Fruit fly (Drosophila melanogaster) whole organism, wandering third instar larva: ENCODE measurements around the gene Invadolysin.

Experiments used
- Abd-B ChIP-seq: fragments of >200 bp; optimal IDR thresholded peaks from 2 replicates; lab custom pipeline; 2017; ENCODE audit warnings: missing biosample characterization, missing genetic modification characterization
- CG9705 ChIP-seq: fragments of 200-800 bp; sonication (Bioruptor generic); optimal IDR thresholded peaks from 2 replicates; lab custom pipeline; 2018; ENCODE audit warnings: missing biosample characterization, mild to moderate bottlenecking, missing genetic modification characterization
- Dfd ChIP-seq: fragments of >200 bp; optimal IDR thresholded peaks from 2 replicates; lab custom pipeline; 2017; ENCODE audit warnings: missing biosample characterization, missing genetic modification characterization
- Dif ChIP-seq: fragments of 200-275, 200-300 bp; sonication (Bioruptor generic); optimal IDR thresholded peaks from 2 replicates; lab custom pipeline; 2018; ENCODE audit warnings: missing biosample characterization, missing genetic modification characterization; ENCODE audit not compliant: partially characterized antibody
- Hnf4 ChIP-seq: fragments of 200-800 bp; sonication (Bioruptor generic); optimal IDR thresholded peaks from 2 replicates; lab custom pipeline; 2016; ENCODE audit warnings: missing biosample characterization, mild to moderate bottlenecking, missing genetic modification characterization
- Hr78 ChIP-seq: fragments of >200 bp; optimal IDR thresholded peaks from 2 replicates; lab custom pipeline; 2017; ENCODE audit warnings: missing biosample characterization, missing genetic modification characterization
- Mio ChIP-seq: sonication (Bioruptor generic); optimal IDR thresholded peaks from 2 replicates; lab custom pipeline; 2016; ENCODE audit warnings: missing biosample characterization, missing genetic modification characterization
- Myc ChIP-seq: fragments of >200 bp; optimal IDR thresholded peaks from 2 replicates; lab custom pipeline; 2017
- N ChIP-seq: fragments of >200 bp; optimal IDR thresholded peaks from 2 replicates; lab custom pipeline; 2018; ENCODE audit warnings: missing biosample characterization, missing external identifiers, missing genetic modification characterization
- Rel ChIP-seq, 2 experiments: fragments of 200-800 bp; sonication (Bioruptor generic) in 1 of 2; optimal IDR thresholded peaks; 2 replicates in 1 of 2; 3 replicates in 1 of 2; lab custom pipeline; 2016 to 2019; ENCODE audit warnings: mild to moderate bottlenecking in 2 of 2, missing biosample characterization in 2 of 2, missing genetic modification characterization in 2 of 2, moderate library complexity in 1 of 2
- Sp1 ChIP-seq: fragments of 200-800 bp; sonication (Bioruptor generic); optimal IDR thresholded peaks from 3 replicates; lab custom pipeline; 2019; ENCODE audit warnings: missing biosample characterization, mild to moderate bottlenecking, missing genetic modification characterization, moderate library complexity
- Vsx2 ChIP-seq: fragments of 200-300, 225-300 bp; sonication (Bioruptor generic); optimal IDR thresholded peaks from 2 replicates; lab custom pipeline; 2018; ENCODE audit warnings: missing biosample characterization, missing genetic modification characterization; ENCODE audit not compliant: partially characterized antibody
- brk ChIP-seq: fragments of 200-800 bp; sonication (Bioruptor generic); optimal IDR thresholded peaks from 2 replicates; lab custom pipeline; 2016; ENCODE audit warnings: missing biosample characterization, mild to moderate bottlenecking, missing genetic modification characterization
- dl ChIP-seq, 2 experiments: fragments of 175-275, 200-275 bp in 1 of 2; fragments of 200-275 bp in 1 of 2; sonication (Bioruptor generic); optimal IDR thresholded peaks; lab custom pipeline; 2018; ENCODE audit warnings: mild to moderate bottlenecking in 2 of 2, missing biosample characterization in 2 of 2, missing genetic modification characterization in 2 of 2, moderate library complexity in 2 of 2; ENCODE audit not compliant: partially characterized antibody in 2 of 2, insufficient read depth in 1 of 2
- dmrt93B ChIP-seq: fragments of 200-800 bp; sonication (Bioruptor generic); optimal IDR thresholded peaks from 2 replicates; lab custom pipeline; 2018; ENCODE audit warnings: missing biosample characterization, mild to moderate bottlenecking, missing genetic modification characterization
- dsf ChIP-seq: sonication (Bioruptor generic); optimal IDR thresholded peaks from 2 replicates; lab custom pipeline; 2016; ENCODE audit warnings: missing biosample characterization, missing genetic modification characterization, borderline replicate concordance
- foxo ChIP-seq, 2 experiments: fragments of 200-800 bp; sonication (Bioruptor generic); optimal IDR thresholded peaks; 2 replicates in 1 of 2; 3 replicates in 1 of 2; lab custom pipeline; 2016 to 2017; ENCODE audit warnings: missing biosample characterization in 2 of 2, missing genetic modification characterization in 2 of 2
- fru ChIP-seq: fragments of 200-800 bp; sonication (Bioruptor generic); optimal IDR thresholded peaks from 3 replicates; lab custom pipeline; 2016; ENCODE audit warnings: missing biosample characterization, mild to moderate bottlenecking, missing genetic modification characterization
- jim ChIP-seq: fragments of 175-275, 200-325 bp; sonication (Bioruptor generic); optimal IDR thresholded peaks from 2 replicates; lab custom pipeline; 2016; ENCODE audit warnings: missing biosample characterization, mild to moderate bottlenecking, missing genetic modification characterization
- psq ChIP-seq: fragments of 200-800 bp; sonication (Bioruptor generic); optimal IDR thresholded peaks from 3 replicates; lab custom pipeline; 2017; ENCODE audit warnings: missing biosample characterization, mild to moderate bottlenecking, missing genetic modification characterization, moderate library complexity
- rgr ChIP-seq: fragments of 200-800 bp; sonication (Bioruptor generic); optimal IDR thresholded peaks from 3 replicates; lab custom pipeline; 2016; ENCODE audit warnings: missing biosample characterization, mild to moderate bottlenecking, missing genetic modification characterization
- sage ChIP-seq: fragments of 200-800 bp; sonication (Bioruptor generic); optimal IDR thresholded peaks from 2 replicates; lab custom pipeline; 2016; ENCODE audit warnings: missing biosample characterization, mild to moderate bottlenecking, missing genetic modification characterization
- tai ChIP-seq: sonication (Bioruptor generic); optimal IDR thresholded peaks from 2 replicates; lab custom pipeline; 2016; ENCODE audit warnings: missing biosample characterization, missing genetic modification characterization
- usp ChIP-seq: fragments of >200 bp; optimal IDR thresholded peaks from 2 replicates; lab custom pipeline; 2017; ENCODE audit warnings: missing biosample characterization, missing genetic modification characterization
- woc ChIP-seq: sonication (Bioruptor generic); optimal IDR thresholded peaks from 2 replicates; lab custom pipeline; 2016; ENCODE audit warnings: missing biosample characterization, mild to moderate bottlenecking, missing genetic modification characterization

Invadolysin gene

DNA sequence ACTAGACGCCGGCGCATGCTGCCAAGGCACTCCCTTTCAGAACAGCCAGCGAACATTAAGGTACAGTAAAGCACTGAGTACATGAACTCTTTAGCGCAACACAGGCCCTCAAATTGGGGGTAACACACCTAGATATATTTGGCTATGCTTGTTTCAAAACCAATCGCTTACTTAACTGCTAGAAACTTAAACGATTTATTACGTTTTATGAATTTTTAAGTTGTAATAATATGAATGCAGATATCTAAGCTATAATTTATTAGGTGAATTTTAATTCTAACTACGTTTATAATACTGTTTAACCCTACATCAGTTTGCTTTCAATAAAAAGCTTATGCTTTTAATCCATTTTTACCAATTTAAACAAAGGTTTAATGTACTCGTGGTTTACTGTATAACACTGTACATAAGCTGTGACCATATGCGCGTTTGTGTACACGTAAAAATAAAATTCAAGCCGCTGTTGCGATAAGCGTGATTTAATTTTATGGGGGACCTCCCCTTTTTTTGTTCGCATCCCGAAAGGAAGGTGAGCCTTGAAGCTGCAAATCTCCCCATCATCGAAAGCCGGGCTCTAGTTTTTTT, 32.6 kb downstream of the Invadolysin start:
- TF ChIP-seq rgr (GFP tag; lab: Kevin White, UChicago) (no peak), Rel (GFP tag; optimal IDR thresholded peaks at IDR 0.05; lab: Kevin White, UChicago) (no peak), Rel (tag; optimal IDR thresholded peaks at IDR 0.05; lab: Kevin White, UChicago) (peak; percentile 26), Mio (GFP tag; lab: Kevin White, UChicago) (no peak), Abd-B (GFP tag; lab: Kevin White, UChicago) (no peak)
- TF ChIP-seq, all 38 proteins: peak for 1

DNA sequence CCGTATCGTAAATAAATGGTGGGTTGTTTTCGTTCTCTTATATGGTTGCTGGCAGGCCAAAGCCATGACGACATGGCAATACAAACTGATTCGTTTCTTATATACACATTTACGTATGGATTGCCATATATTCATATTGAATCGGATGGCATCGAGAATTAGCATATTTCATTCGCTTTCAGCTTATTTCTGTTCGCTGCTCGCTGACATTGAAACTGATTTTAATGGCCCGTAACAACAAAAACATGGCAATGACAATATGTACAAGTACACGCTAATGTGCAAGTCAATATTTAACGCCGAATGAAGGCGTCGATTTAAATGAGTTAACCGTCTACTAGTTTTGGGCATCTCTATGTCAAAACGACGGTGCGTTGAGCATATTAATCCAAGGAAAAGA, 41.5 kb downstream of the Invadolysin start:
- TF ChIP-seq CG9705 (GFP tag; lab: Kevin White, UChicago) (no peak), woc (no peak), psq (GFP tag; lab: Kevin White, UChicago) (no peak), Dif (GFP tag; lab: Kevin White, UChicago) (no peak), Hnf4 (GFP tag; lab: Kevin White, UChicago) (no peak), foxo (GFP tag; optimal IDR thresholded peaks at IDR 0.05; lab: Kevin White, UChicago) (no peak), Vsx2 (GFP tag; lab: Kevin White, UChicago) (no peak), dl (GFP tag; optimal IDR thresholded peaks at IDR 0.05; lab: Kevin White, UChicago; ENCODE audit: insufficient read depth in 1 of 2, partially characterized antibody in 2 of 2) (no peak), Hr78 (GFP tag; lab: Kevin White, UChicago) (no peak), Abd-B (GFP tag; lab: Kevin White, UChicago) (no peak), dmrt93B (GFP tag; lab: Kevin White, UChicago) (no peak), N (GFP tag; lab: Kevin White, UChicago) (no peak), Sp1 (GFP tag; lab: Kevin White, UChicago) (no peak), Mio (GFP tag; lab: Kevin White, UChicago) (no peak), jim (GFP tag; lab: Kevin White, UChicago) (no peak), usp (no peak)
- TF ChIP-seq, all 38 proteins: peak for 0

DNA sequence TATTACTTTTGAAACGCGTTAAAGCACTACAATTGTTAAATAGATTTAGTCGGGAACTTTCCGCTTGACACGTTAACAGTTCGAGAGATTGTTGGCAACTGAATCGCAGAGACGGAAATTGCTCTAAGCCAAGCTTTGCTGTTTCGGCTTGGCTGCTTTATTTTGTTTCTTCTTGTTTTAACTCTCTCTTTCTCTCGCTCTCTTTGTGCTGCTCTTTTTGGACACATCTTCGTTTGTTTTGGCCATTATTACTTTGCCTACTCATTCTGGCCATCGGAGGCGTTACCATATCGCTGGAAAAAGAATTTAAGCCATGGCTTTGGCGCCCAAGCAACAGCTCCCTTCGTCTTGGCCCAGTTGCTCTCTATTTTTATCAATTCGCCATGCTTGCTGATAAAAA, 45.1 kb downstream of the Invadolysin start, which contains the start of gene CG12814:
TSS of gene CG12814 (minus strand) at position 84 of the 400 bp plus-strand sequence.
- TF ChIP-seq fru (peak; percentile 11), dsf (GFP tag; lab: Kevin White, UChicago) (no peak), jim (GFP tag; lab: Kevin White, UChicago) (peak; percentile 69), foxo (GFP tag; optimal IDR thresholded peaks at IDR 0.05; lab: Kevin White, UChicago) (peak in 1 of 2 experiments; percentile 14), dl (GFP tag; optimal IDR thresholded peaks at IDR 0.05; lab: Kevin White, UChicago; ENCODE audit: insufficient read depth in 1 of 2, partially characterized antibody in 2 of 2) (peak in 1 of 2 experiments; percentile 20), Vsx2 (GFP tag; lab: Kevin White, UChicago) (no peak), Dif (GFP tag; lab: Kevin White, UChicago) (peak; percentile 43), Sp1 (GFP tag; lab: Kevin White, UChicago) (peak; percentile 43), psq (GFP tag; lab: Kevin White, UChicago) (peak; percentile 98)

DNA sequence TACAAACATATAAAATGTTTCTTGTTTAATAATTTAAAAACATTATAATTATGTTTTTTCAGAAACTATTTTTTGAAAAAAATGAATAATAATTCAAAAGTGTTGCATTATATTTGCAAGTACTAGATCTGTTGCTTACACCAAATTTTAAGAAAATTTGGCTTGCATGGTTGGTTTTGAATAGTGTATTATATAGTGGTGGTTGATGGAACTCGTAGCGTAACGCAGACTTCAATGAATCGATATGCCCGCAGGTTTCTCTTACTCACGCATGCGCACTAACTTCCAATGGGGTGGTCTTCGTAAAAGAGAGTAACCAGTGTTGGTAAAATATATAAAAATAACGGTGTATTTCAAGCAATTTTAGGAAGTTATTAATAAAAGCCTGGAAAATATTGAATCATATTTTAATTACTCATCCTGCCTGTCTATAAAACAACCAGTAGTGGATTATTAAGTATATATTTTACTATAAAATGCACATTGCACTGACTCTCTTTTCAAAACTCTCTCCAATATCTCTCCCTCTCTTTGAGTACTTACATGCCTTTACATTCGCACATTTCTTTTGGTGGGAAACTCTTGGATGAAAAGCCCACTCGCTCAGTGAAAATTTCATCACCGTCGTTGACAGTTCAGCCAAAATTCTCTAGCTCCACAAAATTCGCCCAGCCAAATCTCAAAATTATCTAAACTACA, 45.8 kb downstream of the Invadolysin start, which contains the start of gene Syn:
TSS of gene Syn (plus strand) at position 606 of the 699 bp plus-strand sequence.
- TF ChIP-seq sage (no peak), usp (no peak), Rel (GFP tag; optimal IDR thresholded peaks at IDR 0.05; lab: Kevin White, UChicago) (no peak), Rel (tag; optimal IDR thresholded peaks at IDR 0.05; lab: Kevin White, UChicago) (no peak), CG9705 (GFP tag; lab: Kevin White, UChicago) (no peak), Hr78 (GFP tag; lab: Kevin White, UChicago) (no peak)

DNA sequence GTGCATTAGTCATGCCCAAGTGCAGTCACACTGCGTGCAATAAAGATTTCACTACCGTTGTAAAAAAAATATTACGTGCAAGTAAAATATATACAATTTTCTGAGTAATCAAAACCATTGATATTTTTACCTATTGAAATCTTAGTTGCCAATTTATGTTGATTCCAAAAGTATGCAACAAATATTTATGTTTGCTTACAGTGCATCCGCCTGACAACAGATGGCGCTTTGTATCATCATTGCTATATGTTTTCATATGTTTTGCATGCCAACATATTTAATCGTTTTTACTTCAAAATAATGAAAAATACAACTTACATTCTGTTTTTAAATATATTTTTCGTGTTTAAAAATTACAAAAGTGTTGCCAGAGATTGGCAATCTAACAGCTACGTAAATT, 59.1 kb downstream of the Invadolysin start:
- TF ChIP-seq brk (GFP tag; lab: Kevin White, UChicago) (no peak), Dfd (GFP tag; lab: Kevin White, UChicago) (no peak), fru (no peak), Hnf4 (GFP tag; lab: Kevin White, UChicago) (peak; percentile 5), rgr (GFP tag; lab: Kevin White, UChicago) (peak; percentile 9), foxo (GFP tag; optimal IDR thresholded peaks at IDR 0.05; lab: Kevin White, UChicago) (no peak), Myc (lab: Kevin White, UChicago) (peak; percentile 64), tai (peak; percentile 9)
- TF ChIP-seq, all 38 proteins: peak for 4
